Fruit fly (Drosophila melanogaster): Measurements from ENCODE around the gene CG7168.

CG7168 gene

dm6 chr3R:18188702-18189125 is 37.2 kb downstream of the CG7168 start, which contains the start of the genes CG12321 and MED17 (continued):
- peak; percentile 85 for TF ChIP-seq Dek (tag; optimal IDR thresholded peaks at IDR 0.05)
- TF ChIP-seq crol (GFP tag; IDR thresholded peaks at IDR 0.05): no peak; the same call in 1 of the 2 replicates
- no peak for TF ChIP-seq ato (GFP tag; IDR thresholded peaks at IDR 0.05; ENCODE audit: partially characterized antibody)
- peak; percentile 62 for TF ChIP-seq org-1 (GFP tag; optimal IDR thresholded peaks at IDR 0.05)
- TF ChIP-seq rib (GFP tag; IDR thresholded peaks at IDR 0.05): peak; percentile 54
- peak; percentile 91 for TF ChIP-seq CG4424 (GFP tag; optimal IDR thresholded peaks at IDR 0.05)
- peak; percentile 45 for TF ChIP-seq Sry-β (GFP tag; optimal IDR thresholded peaks at IDR 0.05)
- TF ChIP-seq ranshi (GFP tag; IDR thresholded peaks at IDR 0.05): peak; percentile 88
- TF ChIP-seq pan (optimal IDR thresholded peaks at IDR 0.05): no peak
- TF ChIP-seq pan (GFP tag; optimal IDR thresholded peaks at IDR 0.05 in 1 of 2, IDR thresholded peaks at IDR 0.05 in 1 of 2): peak in 1 of 2 experiments; percentile 88
- peak; percentile 85 for TF ChIP-seq CG10979 (tag; optimal IDR thresholded peaks at IDR 0.05)
- peak; percentile 71 for TF ChIP-seq CHES-1-like (GFP tag; optimal IDR thresholded peaks at IDR 0.05)
- no peak for TF ChIP-seq abd-A (tag; optimal IDR thresholded peaks at IDR 0.05)
- peak; percentile 84 for TF ChIP-seq CG17359 (tag; optimal IDR thresholded peaks at IDR 0.05)
- TF ChIP-seq vvl (GFP tag; IDR thresholded peaks at IDR 0.05): peak; percentile 90
- TF ChIP-seq Spps (tag; optimal IDR thresholded peaks at IDR 0.05): peak; percentile 57
- TF ChIP-seq mirr (GFP tag; optimal IDR thresholded peaks at IDR 0.05): peak; percentile 19
- TF ChIP-seq CG4360 (GFP tag; IDR thresholded peaks at IDR 0.05): no peak
- peak; percentile 91 for TF ChIP-seq az2 (GFP tag; optimal IDR thresholded peaks at IDR 0.05)
- TF ChIP-seq onecut (GFP tag; IDR thresholded peaks at IDR 0.05): peak; percentile 64
- no peak for TF ChIP-seq pb (GFP tag; optimal IDR thresholded peaks at IDR 0.05)
- peak; percentile 94 for TF ChIP-seq CG13775 (GFP tag; optimal IDR thresholded peaks at IDR 0.05)
- peak; percentile 54; the same call in 1 of the 2 replicates for TF ChIP-seq CG11696 (GFP tag; IDR thresholded peaks at IDR 0.05)
- no peak for TF ChIP-seq Opbp (GFP tag; IDR thresholded peaks at IDR 0.05; ENCODE audit: partially characterized antibody)
- peak; percentile 85 for TF ChIP-seq trh (GFP tag; optimal IDR thresholded peaks at IDR 0.05)
- peak; percentile 87 for TF ChIP-seq CG14014 (GFP tag; IDR thresholded peaks at IDR 0.05)
- no peak for TF ChIP-seq HLH4C (GFP tag; IDR thresholded peaks at IDR 0.05; ENCODE audit: partially characterized antibody)
- no peak for TF ChIP-seq cg (GFP tag; optimal IDR thresholded peaks at IDR 0.05)
- TF ChIP-seq CG8359 (GFP tag; optimal IDR thresholded peaks at IDR 0.05; ENCODE audit: borderline replicate concordance): peak; percentile 46
- TF ChIP-seq zfh2 (GFP tag; optimal IDR thresholded peaks at IDR 0.05): peak; percentile 79
- TF ChIP-seq Hmr (GFP tag; optimal IDR thresholded peaks at IDR 0.05): peak; percentile 91
- no peak for TF ChIP-seq Vsx1 (GFP tag; optimal IDR thresholded peaks at IDR 0.05)
- TF ChIP-seq CG1792 (GFP tag; optimal IDR thresholded peaks at IDR 0.05): peak; percentile 10
- TF ChIP-seq sens-2 (GFP tag; IDR thresholded peaks at IDR 0.05): no peak; the same call in 1 of the 2 replicates
- peak; percentile 86 for TF ChIP-seq MBD-R2 (GFP tag; IDR thresholded peaks at IDR 0.05)
- peak; percentile 80 for TF ChIP-seq Rx (GFP tag; IDR thresholded peaks at IDR 0.05)
- TF ChIP-seq Atf6 (GFP tag; IDR thresholded peaks at IDR 0.05): peak; percentile 82
- TF ChIP-seq CG11695 (GFP tag; IDR thresholded peaks at IDR 0.05): peak; percentile 70
- TF ChIP-seq CG7357 (GFP tag; IDR thresholded peaks at IDR 0.05): peak; percentile 68; the same call in 2 of the 3 replicates
- TF ChIP-seq CG6765 (GFP tag; optimal IDR thresholded peaks at IDR 0.05): peak; percentile 76
- peak; percentile 79 for TF ChIP-seq psq (GFP tag; optimal IDR thresholded peaks at IDR 0.05)
- peak; percentile 58 for TF ChIP-seq odd (GFP tag; optimal IDR thresholded peaks at IDR 0.05)
- TF ChIP-seq Scr (GFP tag; IDR thresholded peaks at IDR 0.05; ENCODE audit: partially characterized antibody): 0 out of 2 replicates have a peak, but pooled peaks have one; percentile 16
- TF ChIP-seq grau (tag; optimal IDR thresholded peaks at IDR 0.05): peak; percentile 88
- TF ChIP-seq CG14965 (GFP tag; optimal IDR thresholded peaks at IDR 0.05; ENCODE audit: borderline replicate concordance): no peak
- TF ChIP-seq ATbp (GFP tag; optimal IDR thresholded peaks at IDR 0.05): no peak
- TF ChIP-seq CG11560 (tag; IDR thresholded peaks at IDR 0.05): peak; percentile 81
- peak; percentile 77 for TF ChIP-seq Dip3 (GFP tag; optimal IDR thresholded peaks at IDR 0.05)
- TF ChIP-seq Taf1 (GFP tag; IDR thresholded peaks at IDR 0.05): peak; percentile 59
- TF ChIP-seq Lim3 (GFP tag; IDR thresholded peaks at IDR 0.05): peak; percentile 64; the same call in 1 of the 2 replicates
- peak; percentile 85 for TF ChIP-seq Max (GFP tag; optimal IDR thresholded peaks at IDR 0.05)

Data from whole organism, embryonic.